Worm (Caenorhabditis elegans): ENCODE data around the gene ZK228.3.

DNA sequence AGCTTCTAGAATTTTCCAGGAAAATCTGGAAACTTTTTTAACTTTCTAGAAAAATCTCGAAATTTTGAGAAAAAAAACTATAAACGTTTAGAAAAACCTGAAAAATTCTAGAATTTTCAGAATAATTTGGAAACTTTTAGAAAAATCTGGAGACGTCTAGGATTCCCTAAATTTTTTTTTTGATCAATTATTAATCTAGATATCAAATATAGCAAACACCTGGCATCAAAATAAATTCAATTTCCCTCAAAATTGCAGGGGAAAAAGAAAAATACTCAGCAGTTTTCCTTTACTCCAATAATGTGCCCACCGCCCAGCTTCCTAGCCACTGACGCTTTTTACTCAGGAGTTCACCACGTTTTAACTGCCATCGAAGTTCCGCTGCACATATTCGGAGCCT, 13.2 kb upstream of the ZK228.3 start, which contains the start of gene srh-181:
- TF ChIP-seq ama-1 (optimal IDR thresholded peaks at IDR 0.05) (no peak), aly-1 (tag; optimal IDR thresholded peaks at IDR 0.05) (no peak), pes-1 (GFP tag; IDR thresholded peaks at IDR 0.05) (no peak), tbx-37 (GFP tag; conservative IDR thresholded peaks at IDR 0.05) (no peak)

All from whole organism, early embryonic.